Worm (Caenorhabditis elegans): ENCODE data around the gene cln-3.3.

cln-3.3 gene

ce11 chrV:8668224-8668623, 14.6 kb upstream of the cln-3.3 start:
- TF ChIP-seq nhr-23 (tag; optimal IDR thresholded peaks at IDR 0.05) (no peak), dmd-4 (tag; optimal IDR thresholded peaks at IDR 0.05) (no peak), nhr-25 (tag; optimal IDR thresholded peaks at IDR 0.05) (peak; percentile 65), nhr-10 (tag; optimal IDR thresholded peaks at IDR 0.05) (no peak), ZK546.5 (tag; optimal IDR thresholded peaks at IDR 0.05) (no peak), ceh-16 (tag; optimal IDR thresholded peaks at IDR 0.05) (peak; percentile 47), blmp-1 (tag; optimal IDR thresholded peaks at IDR 0.05; ENCODE audit: insufficient read depth) (peak; percentile 93), ztf-1 (GFP tag; conservative IDR thresholded peaks at IDR 0.05) (no peak), unc-55 (GFP tag; optimal IDR thresholded peaks at IDR 0.05) (no peak)

ce11 chrV:8670759-8671158, 12.1 kb upstream of the cln-3.3 start:
- TF ChIP-seq lsy-2 (tag; optimal IDR thresholded peaks at IDR 0.05), result no peak
- no peak for TF ChIP-seq snpc-4 (tag; optimal IDR thresholded peaks at IDR 0.05)
- TF ChIP-seq nhr-25 (tag; optimal IDR thresholded peaks at IDR 0.05), result peak; percentile 31

- TF ChIP-seq nhr-25 (tag; optimal IDR thresholded peaks at IDR 0.05) (peak; percentile 7), lin-39 (tag; optimal IDR thresholded peaks at IDR 0.05) (no peak), sma-9 (GFP tag; optimal IDR thresholded peaks at IDR 0.05) (no peak), sma-9 (tag; optimal IDR thresholded peaks at IDR 0.05) (no peak), ztf-1 (GFP tag; conservative IDR thresholded peaks at IDR 0.05) (no peak)
These were observed 11.2 kb upstream of the cln-3.3 start for ce11 chrV:8671568-8672123.

- no peak for TF ChIP-seq sem-4 (tag; optimal IDR thresholded peaks at IDR 0.05)
- TF ChIP-seq dmd-4 (tag; optimal IDR thresholded peaks at IDR 0.05), result no peak
- TF ChIP-seq alr-1 (tag; optimal IDR thresholded peaks at IDR 0.05), result no peak
- no peak for TF ChIP-seq lin-39 (tag; optimal IDR thresholded peaks at IDR 0.05)
- no peak for TF ChIP-seq nhr-10 (tag; optimal IDR thresholded peaks at IDR 0.05)
- no peak for TF ChIP-seq crh-2 (tag; optimal IDR thresholded peaks at IDR 0.05)
- no peak for TF ChIP-seq sma-3 (GFP tag; optimal IDR thresholded peaks at IDR 0.05)
These were observed 9.4 kb upstream of the cln-3.3 start, which contains the start of gene ZC190.5 for ce11 chrV:8673498-8673897. TSS of gene ZC190.5 (minus strand) at chrV:8673598.

- TF ChIP-seq F13H6.1 (tag; optimal IDR thresholded peaks at IDR 0.05) (no peak), nhr-11 (tag; optimal IDR thresholded peaks at IDR 0.05) (no peak), nhr-6 (tag; optimal IDR thresholded peaks at IDR 0.05) (no peak), sma-3 (GFP tag; optimal IDR thresholded peaks at IDR 0.05) (no peak), ztf-1 (GFP tag; conservative IDR thresholded peaks at IDR 0.05) (no peak), nhr-77 (tag; optimal IDR thresholded peaks at IDR 0.05) (no peak)
These were observed 5.7 kb upstream of the cln-3.3 start, which contains the start of gene ZC190.6 for ce11 chrV:8677193-8677592. TSS of gene ZC190.6 (minus strand) at chrV:8677293.

ce11 chrV:8681050-8681449, 1.8 kb upstream of the cln-3.3 start, which contains the start of gene ZC190.2:
TSS of gene ZC190.2 (plus strand) at chrV:8681350.
- TF ChIP-seq nhr-6 (tag; optimal IDR thresholded peaks at IDR 0.05) (no peak), ama-1 (optimal IDR thresholded peaks at IDR 0.05) (no peak), nhr-10 (tag; optimal IDR thresholded peaks at IDR 0.05) (no peak), ceh-16 (tag; optimal IDR thresholded peaks at IDR 0.05) (no peak), alr-1 (tag; optimal IDR thresholded peaks at IDR 0.05) (no peak), F13H6.1 (tag; optimal IDR thresholded peaks at IDR 0.05) (no peak), nhr-25 (tag; optimal IDR thresholded peaks at IDR 0.05) (no peak), ztf-1 (GFP tag; conservative IDR thresholded peaks at IDR 0.05) (no peak), skn-1 (tag; optimal IDR thresholded peaks at IDR 0.05) (no peak), snpc-4 (tag; optimal IDR thresholded peaks at IDR 0.05) (no peak), nhr-23 (tag; optimal IDR thresholded peaks at IDR 0.05) (no peak), crh-2 (tag; optimal IDR thresholded peaks at IDR 0.05) (no peak), C34F6.9 (tag; optimal IDR thresholded peaks at IDR 0.05) (no peak), elt-3 (tag; optimal IDR thresholded peaks at IDR 0.05) (no peak)

- TF ChIP-seq elt-1 (tag; optimal IDR thresholded peaks at IDR 0.05) (no peak), C34F6.9 (tag; optimal IDR thresholded peaks at IDR 0.05) (no peak), elt-3 (tag; optimal IDR thresholded peaks at IDR 0.05) (no peak), sma-9 (GFP tag; optimal IDR thresholded peaks at IDR 0.05) (no peak), sma-9 (tag; optimal IDR thresholded peaks at IDR 0.05) (no peak), ztf-4 (tag; optimal IDR thresholded peaks at IDR 0.05) (no peak), nhr-21 (tag; optimal IDR thresholded peaks at IDR 0.05) (no peak), skn-1 (tag; optimal IDR thresholded peaks at IDR 0.05) (no peak), snpc-4 (tag; optimal IDR thresholded peaks at IDR 0.05) (no peak), nhr-237 (tag; optimal IDR thresholded peaks at IDR 0.05) (no peak), blmp-1 (tag; optimal IDR thresholded peaks at IDR 0.05; ENCODE audit: insufficient read depth) (no peak), ceh-82 (tag; optimal IDR thresholded peaks at IDR 0.05) (no peak), nhr-6 (tag; optimal IDR thresholded peaks at IDR 0.05) (no peak), nhr-10 (tag; optimal IDR thresholded peaks at IDR 0.05) (no peak)
These were observed 935 bp downstream of the cln-3.3 start for ce11 chrV:8683787-8684186.
